ENCODE assay signal across 2 fruit fly cellular contexts in the genomic region with DNA sequence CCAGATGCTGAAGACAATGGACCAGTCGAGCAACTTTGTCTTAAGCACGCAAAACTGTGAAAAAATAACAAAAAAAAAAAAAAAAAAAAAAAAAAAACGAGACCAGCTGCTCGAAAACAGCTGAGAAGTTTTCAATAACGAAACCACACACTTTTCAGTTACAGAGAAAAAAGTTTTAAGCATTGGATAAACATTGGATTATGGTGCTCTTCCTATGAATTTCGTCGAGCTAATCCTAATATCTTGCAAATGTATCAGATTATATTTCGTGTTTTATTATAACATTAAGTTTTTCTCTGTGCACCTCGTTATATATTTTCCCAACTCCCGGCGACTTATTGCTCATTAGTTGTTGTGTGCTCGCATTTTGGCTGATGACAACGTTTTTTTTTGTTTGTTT.
TF ChIP-seq lines count a peak whose summit lies in the region.

No protein-coding gene starts in this region.

TF ChIP-seq in whole organism, embryonic, 481 proteins besides CTCF, POLR2A, EP300 and RAD21 (continued from another document and continues in another):
- TF ChIP-seq Rx (GFP tag; IDR thresholded peaks at IDR 0.05; lab: Robert Waterston, UW) (peak; percentile 47; the same call in 1 of the 2 replicates), CG2202 (tag; optimal IDR thresholded peaks at IDR 0.05; lab: Kevin White, UChicago) (no peak), CG6254 (GFP tag; optimal IDR thresholded peaks at IDR 0.05; lab: Kevin White, UChicago) (peak; percentile 16), CG4617 (GFP tag; optimal IDR thresholded peaks at IDR 0.05; lab: Kevin White, UChicago; ENCODE audit: borderline replicate concordance) (no peak), wek (GFP tag; optimal IDR thresholded peaks at IDR 0.05; lab: Kevin White, UChicago) (no peak), Hr3 (GFP tag; optimal IDR thresholded peaks at IDR 0.05; lab: Kevin White, UChicago) (peak; percentile 23), CG7372 (GFP tag; IDR thresholded peaks at IDR 0.05; lab: Robert Waterston, UW) (peak; percentile 51; the same call in 1 of the 2 replicates), NK7.1 (GFP tag; optimal IDR thresholded peaks at IDR 0.05; lab: Kevin White, UChicago) (no peak), gce (GFP tag; IDR thresholded peaks at IDR 0.05; lab: Robert Waterston, UW) (no peak), caup (GFP tag; optimal IDR thresholded peaks at IDR 0.05; lab: Kevin White, UChicago; ENCODE audit: severe bottlenecking) (peak; percentile 24), Mes4 (GFP tag; optimal IDR thresholded peaks at IDR 0.05; lab: Kevin White, UChicago) (peak; percentile 44), CG9797 (GFP tag; optimal IDR thresholded peaks at IDR 0.05; lab: Kevin White, UChicago) (no peak), ap (GFP tag; IDR thresholded peaks at IDR 0.05; lab: Robert Waterston, UW) (peak; percentile 31; the same call in 1 of the 2 replicates), disco-r (GFP tag; optimal IDR thresholded peaks at IDR 0.05; lab: Kevin White, UChicago) (peak; percentile 48), fd102C (GFP tag; optimal IDR thresholded peaks at IDR 0.05; lab: Kevin White, UChicago) (no peak), p53 (GFP tag; optimal IDR thresholded peaks at IDR 0.05; lab: Kevin White, UChicago) (no peak), CG3065 (GFP tag; optimal IDR thresholded peaks at IDR 0.05; lab: Kevin White, UChicago) (no peak), Hand (GFP tag; optimal IDR thresholded peaks at IDR 0.05; lab: Kevin White, UChicago) (no peak), kah (GFP tag; optimal IDR thresholded peaks at IDR 0.05; lab: Kevin White, UChicago) (no peak), CG14050 (GFP tag; IDR thresholded peaks at IDR 0.05; lab: Robert Waterston, UW) (peak; percentile 69), sug (tag; optimal IDR thresholded peaks at IDR 0.05; lab: Kevin White, UChicago) (peak; percentile 3), amos (GFP tag; IDR thresholded peaks at IDR 0.05; lab: Robert Waterston, UW; ENCODE audit: partially characterized antibody) (no peak), CG8089 (GFP tag; optimal IDR thresholded peaks at IDR 0.05; lab: Kevin White, UChicago) (peak; percentile 26), CG10274 (GFP tag; optimal IDR thresholded peaks at IDR 0.05; lab: Kevin White, UChicago) (no peak), Rfx (GFP tag; IDR thresholded peaks at IDR 0.05; lab: Robert Waterston, UW) (peak; percentile 79), dm (GFP tag; optimal IDR thresholded peaks at IDR 0.05; lab: Kevin White, UChicago) (peak; percentile 5), Asciz (GFP tag; optimal IDR thresholded peaks at IDR 0.05; lab: Kevin White, UChicago) (peak; percentile 47), Nf-YA (GFP tag; IDR thresholded peaks at IDR 0.05; lab: Robert Waterston, UW) (no peak), E2f2 (GFP tag; IDR thresholded peaks at IDR 0.05; lab: Robert Waterston, UW) (0 out of 2 replicates have a peak, but pooled peaks have one; percentile 32), CG30403 (GFP tag; optimal IDR thresholded peaks at IDR 0.05; lab: Kevin White, UChicago) (peak; percentile 37), Neu2 (GFP tag; optimal IDR thresholded peaks at IDR 0.05; lab: Kevin White, UChicago; ENCODE audit: borderline replicate concordance) (no peak), Ravus (GFP tag; IDR thresholded peaks at IDR 0.05; lab: Robert Waterston, UW) (no peak), CG17912 (GFP tag; optimal IDR thresholded peaks at IDR 0.05; lab: Kevin White, UChicago) (no peak), Doc2 (GFP tag; IDR thresholded peaks at IDR 0.05; lab: Robert Waterston, UW) (no peak), prd (optimal IDR thresholded peaks at IDR 0.05; lab: Kevin White, UChicago) (no peak), prd (GFP tag; IDR thresholded peaks at IDR 0.05; lab: Robert Waterston, UW) (peak; percentile 52; the same call in 2 of the 3 replicates), CG4854 (GFP tag; optimal IDR thresholded peaks at IDR 0.05; lab: Kevin White, UChicago) (no peak), CG8765 (GFP tag; IDR thresholded peaks at IDR 0.05; lab: Robert Waterston, UW) (no peak), Hr51 (GFP tag; optimal IDR thresholded peaks at IDR 0.05; lab: Kevin White, UChicago) (peak; percentile 36 to 67), HLH54F (GFP tag; optimal IDR thresholded peaks at IDR 0.05; lab: Kevin White, UChicago) (peak; percentile 34), chinmo (GFP tag; IDR thresholded peaks at IDR 0.05; lab: Robert Waterston, UW; ENCODE audit: partially characterized antibody) (no peak), CG3726 (GFP tag; IDR thresholded peaks at IDR 0.05; lab: Robert Waterston, UW) (0 out of 3 replicates have a peak, but pooled peaks have one; percentile 43), vnd (GFP tag; IDR thresholded peaks at IDR 0.05; lab: Robert Waterston, UW; ENCODE audit: partially characterized antibody) (no peak), ftz-f1 (GFP tag; optimal IDR thresholded peaks at IDR 0.05; lab: Kevin White, UChicago) (no peak), cato (GFP tag; optimal IDR thresholded peaks at IDR 0.05; lab: Kevin White, UChicago; ENCODE audit: borderline replicate concordance) (no peak), E2f1 (GFP tag; IDR thresholded peaks at IDR 0.05; lab: Robert Waterston, UW) (peak; percentile 63), CG7745 (tag; optimal IDR thresholded peaks at IDR 0.05; lab: Kevin White, UChicago) (no peak), Blimp-1 (GFP tag; optimal IDR thresholded peaks at IDR 0.05; lab: Kevin White, UChicago) (peak; percentile 53), chn (GFP tag; optimal IDR thresholded peaks at IDR 0.05; lab: Kevin White, UChicago) (no peak), Trl (optimal IDR thresholded peaks at IDR 0.05; lab: Kevin White, UChicago) (no peak), Trl (GFP tag; optimal IDR thresholded peaks at IDR 0.05; lab: Kevin White, UChicago) (peak; percentile 59), dpn (GFP tag; optimal IDR thresholded peaks at IDR 0.05; lab: Kevin White, UChicago) (peak; percentile 41 to 50), CG4424 (GFP tag; optimal IDR thresholded peaks at IDR 0.05; lab: Kevin White, UChicago) (peak; percentile 41), tll (GFP tag; optimal IDR thresholded peaks at IDR 0.05; lab: Kevin White, UChicago) (no peak), H2.0 (GFP tag; IDR thresholded peaks at IDR 0.05; lab: Robert Waterston, UW) (peak; percentile 53; the same call in 1 of the 2 replicates), dmrt99B (tag; optimal IDR thresholded peaks at IDR 0.05; lab: Kevin White, UChicago) (peak; percentile 68), dan (GFP tag; IDR thresholded peaks at IDR 0.05; lab: Robert Waterston, UW) (no peak), CG14441 (GFP tag; IDR thresholded peaks at IDR 0.05; lab: Robert Waterston, UW) (peak; percentile 74), Atf3 (GFP tag; optimal IDR thresholded peaks at IDR 0.05; lab: Kevin White, UChicago) (no peak), CG10431 (GFP tag; optimal IDR thresholded peaks at IDR 0.05; lab: Kevin White, UChicago) (no peak), Hmr (GFP tag; optimal IDR thresholded peaks at IDR 0.05; lab: Kevin White, UChicago) (peak; percentile 27), gt (GFP tag; IDR thresholded peaks at IDR 0.05; lab: Robert Waterston, UW) (no peak)

TF ChIP-seq in whole organism, prepupa, 60 proteins besides CTCF, POLR2A, EP300 and RAD21 (continued from another document):
- TF ChIP-seq CG6808 (GFP tag; optimal IDR thresholded peaks at IDR 0.05; lab: Kevin White, UChicago) (no peak), lz (GFP tag; optimal IDR thresholded peaks at IDR 0.05; lab: Kevin White, UChicago) (peak; percentile 31), Eip78C (GFP tag; lab: Kevin White, UChicago) (peak; percentile 50), CG4318 (GFP tag; optimal IDR thresholded peaks at IDR 0.05; lab: Kevin White, UChicago) (peak; percentile 37), dsx (GFP tag; optimal IDR thresholded peaks at IDR 0.05; lab: Kevin White, UChicago; ENCODE audit: poor library complexity, severe bottlenecking) (no peak), Smox (GFP tag; optimal IDR thresholded peaks at IDR 0.05; lab: Kevin White, UChicago) (no peak), pdm3 (GFP tag; optimal IDR thresholded peaks at IDR 0.05; lab: Kevin White, UChicago) (peak; percentile 49), CG11902 (GFP tag; optimal IDR thresholded peaks at IDR 0.05; lab: Kevin White, UChicago) (no peak), Sox14 (GFP tag; optimal IDR thresholded peaks at IDR 0.05; lab: Kevin White, UChicago) (peak; percentile 35), Ets96B (tag; optimal IDR thresholded peaks at IDR 0.05; lab: Kevin White, UChicago) (no peak), dac (GFP tag; optimal IDR thresholded peaks at IDR 0.05; lab: Kevin White, UChicago) (peak; percentile 28), fkh (GFP tag; optimal IDR thresholded peaks at IDR 0.05; lab: Kevin White, UChicago) (no peak), CG31627 (GFP tag; optimal IDR thresholded peaks at IDR 0.05; lab: Kevin White, UChicago) (peak; percentile 15), vri (GFP tag; optimal IDR thresholded peaks at IDR 0.05; lab: Kevin White, UChicago) (no peak), svp (GFP tag; lab: Kevin White, UChicago) (peak; percentile 46), achi (GFP tag; optimal IDR thresholded peaks at IDR 0.05; lab: Kevin White, UChicago) (peak; percentile 37), CG3032 (tag; optimal IDR thresholded peaks at IDR 0.05; lab: Kevin White, UChicago) (no peak), topi (GFP tag; optimal IDR thresholded peaks at IDR 0.05; lab: Kevin White, UChicago) (peak; percentile 69), fd59A (GFP tag; optimal IDR thresholded peaks at IDR 0.05; lab: Kevin White, UChicago) (no peak), eg (GFP tag; IDR thresholded peaks at IDR 0.05; lab: Robert Waterston, UW) (peak; percentile 70), CG6276 (GFP tag; optimal IDR thresholded peaks at IDR 0.05; lab: Kevin White, UChicago) (peak; percentile 22), cyc (GFP tag; optimal IDR thresholded peaks at IDR 0.05; lab: Kevin White, UChicago) (peak; percentile 48), ss (GFP tag; optimal IDR thresholded peaks at IDR 0.05; lab: Kevin White, UChicago) (peak in 1 of 2 experiments; percentile 5), Hr39 (GFP tag; optimal IDR thresholded peaks at IDR 0.05; lab: Kevin White, UChicago) (peak; percentile 25), OdsH (GFP tag; optimal IDR thresholded peaks at IDR 0.05; lab: Kevin White, UChicago) (peak; percentile 39), esn (GFP tag; optimal IDR thresholded peaks at IDR 0.05; lab: Kevin White, UChicago) (peak; percentile 18), CG32006 (GFP tag; optimal IDR thresholded peaks at IDR 0.05; lab: Kevin White, UChicago) (peak; percentile 61), CG10669 (GFP tag; optimal IDR thresholded peaks at IDR 0.05; lab: Kevin White, UChicago) (no peak), Blimp-1 (GFP tag; optimal IDR thresholded peaks at IDR 0.05; lab: Kevin White, UChicago) (no peak), CG8632 (GFP tag; optimal IDR thresholded peaks at IDR 0.05; lab: Kevin White, UChicago) (no peak), CG8319 (GFP tag; optimal IDR thresholded peaks at IDR 0.05; lab: Kevin White, UChicago) (no peak), Gug (GFP tag; IDR thresholded peaks at IDR 0.05; lab: Robert Waterston, UW) (0 out of 2 replicates have a peak, but pooled peaks have one; percentile 32), CG11762 (GFP tag; optimal IDR thresholded peaks at IDR 0.05; lab: Kevin White, UChicago; ENCODE audit: insufficient read depth) (no peak), CG9139 (GFP tag; optimal IDR thresholded peaks at IDR 0.05; lab: Kevin White, UChicago) (no peak), Sox15 (GFP tag; optimal IDR thresholded peaks at IDR 0.05; lab: Kevin White, UChicago) (no peak), fd85E (GFP tag; optimal IDR thresholded peaks at IDR 0.05; lab: Kevin White, UChicago) (no peak), CG3919 (GFP tag; optimal IDR thresholded peaks at IDR 0.05; lab: Kevin White, UChicago) (peak; percentile 22), net (GFP tag; optimal IDR thresholded peaks at IDR 0.05; lab: Kevin White, UChicago) (peak; percentile 58)
